Worm (Caenorhabditis elegans) whole organism, late embryonic: ENCODE data around the gene C50F4.1.

Experiments used
- pros-1 ChIP-seq: fragments of 150-350 bp; optimal IDR thresholded peaks from 2 replicates; lab custom pipeline; 2014; ENCODE audit warnings: missing biosample characterization, missing genetic modification reagents, missing genetic modification characterization

Gene C50F4.1

DNA sequence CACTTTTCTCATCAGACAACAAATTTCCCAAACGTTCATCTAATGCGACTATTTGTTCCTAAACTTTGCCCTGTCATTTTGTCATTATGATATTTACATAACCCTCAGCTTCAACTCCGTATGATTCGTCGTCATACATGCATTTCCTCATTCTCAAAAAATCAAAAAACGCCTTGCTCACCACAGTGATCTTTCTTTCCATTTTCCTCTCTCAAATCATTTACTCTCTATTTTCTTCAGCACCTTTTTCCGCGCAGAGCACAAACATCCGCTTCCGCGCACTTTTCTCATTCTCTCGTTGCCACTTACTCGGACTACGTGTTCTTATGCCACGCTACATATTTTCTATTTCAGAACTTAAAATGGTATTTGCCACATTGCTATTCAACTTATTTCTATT lies 50.4 kb downstream of the C50F4.1 start, which contains the start of gene F25B3.2:
TSS of gene F25B3.2 (plus strand) at position 301 of the 400 bp plus-strand sequence.
- TF ChIP-seq pros-1 (tag; lab: Kevin White, UChicago): no peak
